Worm (Caenorhabditis elegans) whole organism, L4 larva: ENCODE measurements around the gene R03G8.6.

Experiments
- D1046.2 ChIP-seq: fragments of 200-800 bp; sonication (Bioruptor generic); IDR thresholded peaks from 2 replicates; pipeline ENCODE4 v1.3.6; 2022; ENCODE audit warnings: missing genetic modification characterization, missing compliant biosample characterization
- F44E2.7 ChIP-seq: fragments of 200-800 bp; sonication (Bioruptor generic); IDR thresholded peaks from 2 replicates; pipeline ENCODE4 v2.1.2; 2022; ENCODE audit warnings: missing genetic modification characterization, missing compliant biosample characterization
- T20F7.1 ChIP-seq: fragments of 200-800 bp; sonication (Bioruptor generic); optimal IDR thresholded peaks from 2 replicates; lab custom pipeline; 2018; ENCODE audit warnings: mild to moderate bottlenecking, missing genetic modification characterization, missing compliant biosample characterization
- T26A8.4 ChIP-seq: fragments of 200-800 bp; sonication (Bioruptor generic); IDR thresholded peaks from 2 replicates; pipeline ENCODE4 v1.3.6; 2022; ENCODE audit warnings: missing genetic modification characterization, missing compliant biosample characterization
- Y48G9A.11 ChIP-seq: fragments of 200-800 bp; sonication (Bioruptor generic); IDR thresholded peaks from 2 replicates; pipeline ENCODE4 v1.3.6; 2022; ENCODE audit warnings: missing genetic modification reagents, missing genetic modification characterization, missing compliant biosample characterization
- Y5F2A.4 ChIP-seq: fragments of 200-800 bp; sonication (Bioruptor generic); optimal IDR thresholded peaks from 2 replicates; lab custom pipeline; 2018; ENCODE audit warnings: mild to moderate bottlenecking, missing genetic modification characterization, missing compliant biosample characterization
- Y75B8A.6 ChIP-seq: fragments of 200-800 bp; sonication (Bioruptor generic); IDR thresholded peaks from 2 replicates; pipeline ENCODE4 v1.3.6; 2022; ENCODE audit warnings: missing genetic modification reagents, missing genetic modification characterization, missing compliant biosample characterization
- ama-1 ChIP-seq: fragments of 150-350 bp; optimal IDR thresholded peaks from 2 replicates; lab custom pipeline; 2014; ENCODE audit warnings: inconsistent platforms, mixed read lengths
- ceh-20 ChIP-seq: fragments of 200-800 bp; sonication (Bioruptor generic); IDR thresholded peaks from 2 replicates; pipeline ENCODE4 v1.3.6; 2022; ENCODE audit warnings: missing genetic modification reagents, missing genetic modification characterization, missing compliant biosample characterization
- ceh-32 ChIP-seq: sonication (generic microtip); optimal IDR thresholded peaks from 2 replicates; lab custom pipeline; 2016; ENCODE audit warnings: mild to moderate bottlenecking, missing genetic modification characterization, missing compliant biosample characterization; ENCODE audit not compliant: poor library complexity
- ces-1 ChIP-seq: fragments of 150-350 bp; sonication (generic microtip); optimal IDR thresholded peaks from 4 replicates; lab custom pipeline; 2014; ENCODE audit warnings: missing biosample characterization, missing genetic modification reagents, missing genetic modification characterization
- ctbp-1 ChIP-seq: fragments of 200-800 bp; sonication (Bioruptor generic); IDR thresholded peaks from 2 replicates; pipeline ENCODE4 v1.3.6; 2022; ENCODE audit warnings: missing genetic modification reagents, missing genetic modification characterization, missing compliant biosample characterization
- daf-16 ChIP-seq, 3 experiments: sonication (generic microtip); optimal IDR thresholded peaks; 2 replicates each; lab custom pipeline; 2016 to 2017; ENCODE audit warnings: missing genetic modification characterization in 3 of 3, missing genetic modification reagents in 3 of 3, mild to moderate bottlenecking in 2 of 3, missing compliant biosample characterization in 2 of 3, missing biosample characterization in 1 of 3, moderate library complexity in 1 of 3
- daf-8 ChIP-seq: fragments of 200-800 bp; sonication (Bioruptor generic); IDR thresholded peaks from 2 replicates; pipeline ENCODE4 v1.3.6; 2022; ENCODE audit warnings: missing genetic modification characterization, missing compliant biosample characterization
- dmd-8 ChIP-seq: fragments of 200-800 bp; sonication (Bioruptor generic); IDR thresholded peaks from 2 replicates; pipeline ENCODE4 v1.3.6; 2022; ENCODE audit warnings: missing genetic modification characterization, missing compliant biosample characterization
- dve-1 ChIP-seq: sonication (generic microtip); optimal IDR thresholded peaks from 2 replicates; lab custom pipeline; 2017; ENCODE audit warnings: antibody characterized with exemption, mild to moderate bottlenecking, missing genetic modification characterization, missing compliant biosample characterization; ENCODE audit not compliant: insufficient read depth
- fkh-10 ChIP-seq: fragments of 150-350 bp; optimal IDR thresholded peaks from 2 replicates; lab custom pipeline; 2014; ENCODE audit warnings: missing biosample characterization, missing genetic modification reagents, missing genetic modification characterization
- hlh-11 ChIP-seq: fragments of 200-800 bp; sonication (Bioruptor generic); optimal IDR thresholded peaks from 2 replicates; lab custom pipeline; 2018; ENCODE audit warnings: mild to moderate bottlenecking, missing genetic modification characterization, missing compliant biosample characterization
- hlh-30 ChIP-seq: sonication (generic microtip); optimal IDR thresholded peaks from 2 replicates; lab custom pipeline; 2017; ENCODE audit warnings: antibody characterized with exemption, mild to moderate bottlenecking, missing genetic modification characterization, missing compliant biosample characterization; ENCODE audit not compliant: insufficient read depth
- lin-13 ChIP-seq: fragments of 150-350 bp; optimal IDR thresholded peaks from 2 replicates; lab custom pipeline; 2014; ENCODE audit warnings: missing biosample characterization, missing genetic modification reagents, missing genetic modification characterization
- lin-29 ChIP-seq: fragments of 200-800 bp; sonication (Bioruptor generic); IDR thresholded peaks from 2 replicates; pipeline ENCODE4 v1.3.6; 2022; ENCODE audit warnings: missing genetic modification reagents, missing genetic modification characterization, missing compliant biosample characterization
- lin-39 ChIP-seq: fragments of 150-350 bp; optimal IDR thresholded peaks from 2 replicates; lab custom pipeline; 2014; ENCODE audit warnings: missing biosample characterization, missing genetic modification reagents, missing genetic modification characterization
- madf-5 ChIP-seq, 2 experiments: fragments of 200-800 bp; sonication (Bioruptor generic); IDR thresholded peaks; 2 replicates each; pipeline ENCODE4 v1.3.6; 2022; ENCODE audit warnings: missing compliant biosample characterization in 2 of 2, missing genetic modification characterization in 2 of 2
- mdl-1 ChIP-seq, 2 experiments: fragments of 150-350 bp in 1 of 2; sonication (generic microtip) in 1 of 2; optimal IDR thresholded peaks; 2 replicates each; lab custom pipeline; 2014 to 2017; ENCODE audit warnings: missing biosample characterization in 2 of 2, missing genetic modification characterization in 2 of 2
- mdt-29 ChIP-seq: fragments of 200-800 bp; sonication (Bioruptor generic); IDR thresholded peaks from 2 replicates; pipeline ENCODE4 v1.3.6; 2022; ENCODE audit warnings: missing genetic modification reagents, missing genetic modification characterization, missing compliant biosample characterization
- mep-1 ChIP-seq: fragments of 150-350 bp; sonication (generic microtip); optimal IDR thresholded peaks from 3 replicates; lab custom pipeline; 2014; ENCODE audit warnings: missing biosample characterization, missing genetic modification characterization
- mxl-2 ChIP-seq: fragments of 200-800 bp; sonication (Bioruptor generic); conservative IDR thresholded peaks from 2 replicates; pipeline ENCODE4 v1.3.6; 2022; ENCODE audit warnings: missing genetic modification reagents, missing genetic modification characterization, missing compliant biosample characterization
- mxl-3 ChIP-seq: fragments of 200-800 bp; sonication (Bioruptor generic); optimal IDR thresholded peaks from 2 replicates; lab custom pipeline; 2018; ENCODE audit warnings: mild to moderate bottlenecking, missing genetic modification characterization, missing compliant biosample characterization
- nhr-11 ChIP-seq: fragments of 150-350 bp; optimal IDR thresholded peaks from 2 replicates; lab custom pipeline; 2014; ENCODE audit warnings: missing biosample characterization, missing genetic modification characterization
- nhr-237 ChIP-seq: sonication (generic microtip); optimal IDR thresholded peaks from 2 replicates; lab custom pipeline; 2017; ENCODE audit warnings: missing biosample characterization, missing genetic modification characterization
- nhr-41 ChIP-seq: fragments of 200-800 bp; sonication (Bioruptor generic); IDR thresholded peaks from 2 replicates; pipeline ENCODE4 v1.3.6; 2022; ENCODE audit warnings: missing genetic modification reagents, missing genetic modification characterization, missing compliant biosample characterization
- nhr-42 ChIP-seq: fragments of 200-800 bp; sonication (Bioruptor generic); IDR thresholded peaks from 2 replicates; pipeline ENCODE4 v1.3.6; 2022; ENCODE audit warnings: missing genetic modification characterization, missing compliant biosample characterization
- nhr-48 ChIP-seq: sonication (generic microtip); optimal IDR thresholded peaks from 2 replicates; lab custom pipeline; 2016; ENCODE audit warnings: mild to moderate bottlenecking, missing genetic modification characterization, missing compliant biosample characterization
- nhr-77 ChIP-seq: fragments of 150-350 bp; optimal IDR thresholded peaks from 2 replicates; lab custom pipeline; 2014; ENCODE audit warnings: missing biosample characterization, missing genetic modification characterization
- pha-4 ChIP-seq, 2 experiments: fragments of 150-350 bp in 1 of 2; fragments of 200-800 bp in 1 of 2; sonication (Bioruptor generic) in 1 of 2; IDR thresholded peaks in 1 of 2; optimal IDR thresholded peaks in 1 of 2; 2 replicates each; pipeline versions ENCODE4 v1.3.6 to Lab custom; 2014 to 2022; ENCODE audit warnings: missing genetic modification characterization in 2 of 2, missing genetic modification reagents in 2 of 2, missing biosample characterization in 1 of 2, missing compliant biosample characterization in 1 of 2
- php-3 ChIP-seq: fragments of 200-800 bp; sonication (Bioruptor generic); IDR thresholded peaks from 2 replicates; pipeline ENCODE4 v1.3.6; 2022; ENCODE audit warnings: missing genetic modification reagents, missing genetic modification characterization, missing compliant biosample characterization
- saeg-2 ChIP-seq: fragments of 200-800 bp; sonication (Bioruptor generic); IDR thresholded peaks from 2 replicates; pipeline ENCODE4 v1.3.6; 2022; ENCODE audit warnings: missing genetic modification reagents, missing genetic modification characterization, missing compliant biosample characterization
- set-16 ChIP-seq: fragments of 200-800 bp; sonication (Bioruptor generic); IDR thresholded peaks from 2 replicates; pipeline ENCODE4 v1.3.6; 2022; ENCODE audit warnings: missing genetic modification reagents, missing genetic modification characterization, missing compliant biosample characterization
- skn-1 ChIP-seq: fragments of 150-350 bp; optimal IDR thresholded peaks from 2 replicates; lab custom pipeline; 2014; ENCODE audit warnings: missing biosample characterization, missing genetic modification characterization
- snpc-4 ChIP-seq: fragments of 150-350 bp; optimal IDR thresholded peaks from 2 replicates; lab custom pipeline; 2014; ENCODE audit warnings: missing biosample characterization, missing genetic modification characterization
- spr-3 ChIP-seq: fragments of 200-800 bp; sonication (Bioruptor generic); optimal IDR thresholded peaks from 2 replicates; lab custom pipeline; 2018; ENCODE audit warnings: mild to moderate bottlenecking, missing genetic modification characterization, missing compliant biosample characterization
- tra-1 ChIP-seq: fragments of 200-800 bp; sonication (Bioruptor generic); IDR thresholded peaks from 2 replicates; pipeline ENCODE4 v1.3.6; 2022; ENCODE audit warnings: missing genetic modification reagents, missing genetic modification characterization, missing compliant biosample characterization
- unc-39 ChIP-seq: sonication (generic microtip); optimal IDR thresholded peaks from 2 replicates; lab custom pipeline; 2017; ENCODE audit warnings: missing biosample characterization, missing genetic modification characterization
- unc-62 ChIP-seq, 3 experiments: fragments of 150-350 bp in 1 of 3; sonication (generic microtip); optimal IDR thresholded peaks in 2 of 3; peaks in 1 of 3; 1 replicate in 1 of 3; 2 replicates in 2 of 3; lab custom pipeline; 2014 to 2017; ENCODE audit warnings: missing biosample characterization in 3 of 3, missing genetic modification characterization in 3 of 3, missing genetic modification reagents in 3 of 3, missing genotype in 1 of 3
- vab-7 ChIP-seq: fragments of 200-800 bp; sonication (Bioruptor generic); IDR thresholded peaks from 2 replicates; pipeline ENCODE4 v1.3.6; 2022; ENCODE audit warnings: missing genetic modification reagents, missing genetic modification characterization, missing compliant biosample characterization
- zfp-2 ChIP-seq: sonication (generic microtip); optimal IDR thresholded peaks from 2 replicates; lab custom pipeline; 2016; ENCODE audit warnings: mild to moderate bottlenecking, missing genetic modification characterization, missing compliant biosample characterization
- zfp-3 ChIP-seq: fragments of 200-800 bp; sonication (Bioruptor generic); conservative IDR thresholded peaks from 2 replicates; pipeline ENCODE4 v1.3.6; 2022; ENCODE audit warnings: missing genetic modification reagents, missing genetic modification characterization, missing compliant biosample characterization
- ztf-7 ChIP-seq: fragments of 150-350 bp; optimal IDR thresholded peaks from 2 replicates; lab custom pipeline; 2014; ENCODE audit warnings: missing biosample characterization, missing genetic modification characterization

The R03G8.6 gene

DNA sequence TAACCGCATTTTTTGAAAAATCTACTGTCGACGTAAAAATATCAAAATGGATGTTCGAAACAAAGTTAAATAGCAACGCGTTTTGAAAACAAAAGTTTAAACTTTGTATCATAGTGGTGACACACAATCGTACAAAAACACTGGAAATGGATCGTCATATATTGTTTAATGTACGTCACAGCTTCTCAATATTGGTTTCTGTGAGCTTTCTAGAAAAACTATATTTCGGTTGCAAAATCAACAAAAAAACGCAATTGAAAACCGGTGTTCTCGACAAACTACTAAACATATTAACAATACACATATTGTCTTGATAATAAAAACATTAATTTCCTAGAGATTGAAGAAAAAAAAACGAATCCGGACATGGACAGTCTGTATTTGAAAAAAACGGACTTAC, at the start of gene R03G8.6:
R03G8.6 (minus strand) TSS at position 101 of the 400 bp plus-strand sequence.
- no peak for TF ChIP-seq daf-16 (GFP tag; optimal IDR thresholded peaks at IDR 0.05; lab: Kevin White, UChicago)
- no peak for TF ChIP-seq daf-16 (tag; optimal IDR thresholded peaks at IDR 0.05; lab: Kevin White, UChicago)
- TF ChIP-seq ceh-20 (GFP tag; lab: Robert Waterston, UW): no peak
- no peak for TF ChIP-seq T20F7.1 (GFP tag; lab: Kevin White, UChicago)
- no peak for TF ChIP-seq ama-1
- TF ChIP-seq dmd-8 (GFP tag; lab: Robert Waterston, UW): no peak
- TF ChIP-seq mdt-29 (GFP tag; lab: Robert Waterston, UW): no peak
- TF ChIP-seq nhr-77: no peak
- no peak for TF ChIP-seq nhr-11 (tag; lab: Kevin White, UChicago)
- no peak for TF ChIP-seq mxl-3
- TF ChIP-seq dve-1 (tag; lab: Kevin White, UChicago): no peak
- TF ChIP-seq lin-13 (GFP tag; lab: Kevin White, UChicago): no peak
- no peak for TF ChIP-seq snpc-4
- TF ChIP-seq lin-39: no peak
- no peak for TF ChIP-seq Y5F2A.4 (GFP tag; lab: Kevin White, UChicago)
- no peak for TF ChIP-seq Y48G9A.11 (GFP tag; lab: Robert Waterston, UW)
- TF ChIP-seq ces-1 (GFP tag; lab: Kevin White, UChicago): no peak
- no peak for TF ChIP-seq nhr-42
- no peak for TF ChIP-seq ztf-7 (tag; lab: Kevin White, UChicago)
- TF ChIP-seq saeg-2: no peak
- TF ChIP-seq, all 104 proteins: peak for 0

DNA sequence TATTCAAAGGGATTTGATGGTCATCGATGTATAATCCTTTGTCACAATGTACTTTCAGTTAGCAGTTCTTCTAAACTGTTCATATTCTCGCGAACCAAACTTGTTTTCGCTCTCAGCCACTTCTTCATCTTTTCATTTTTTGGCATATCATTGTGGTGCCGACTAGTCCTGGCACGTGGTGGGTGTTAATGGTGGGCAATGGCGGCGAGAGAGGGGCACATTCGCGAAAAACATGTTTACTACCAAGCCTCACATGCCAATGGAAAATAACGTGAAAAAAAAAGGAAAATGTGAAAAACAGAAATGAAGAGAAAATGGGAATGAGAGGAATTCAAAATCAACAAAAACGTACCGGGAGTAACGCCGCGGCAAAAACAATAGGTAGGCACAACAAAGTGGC, 46.8 kb upstream of the R03G8.6 start:
- TF ChIP-seq lin-29 (GFP tag; lab: Robert Waterston, UW): no peak
- no peak for TF ChIP-seq F44E2.7 (GFP tag; lab: Robert Waterston, UW)
- TF ChIP-seq pha-4 (GFP tag; IDR thresholded peaks at IDR 0.05; lab: Robert Waterston, UW): no peak
- TF ChIP-seq pha-4 (tag; optimal IDR thresholded peaks at IDR 0.05; lab: Kevin White, UChicago): no peak
- TF ChIP-seq nhr-41 (GFP tag; lab: Robert Waterston, UW): no peak
- TF ChIP-seq mdl-1 (tag; optimal IDR thresholded peaks at IDR 0.05; lab: Kevin White, UChicago): peak; percentile 50 to 93
- TF ChIP-seq hlh-11 (tag; lab: Kevin White, UChicago): peak; percentile 45
- no peak for TF ChIP-seq mxl-2 (GFP tag; lab: Robert Waterston, UW)
- TF ChIP-seq zfp-2 (tag; lab: Kevin White, UChicago): no peak
- TF ChIP-seq D1046.2 (GFP tag; lab: Robert Waterston, UW): no peak
- no peak for TF ChIP-seq ctbp-1 (GFP tag; lab: Robert Waterston, UW)
- TF ChIP-seq nhr-11 (tag; lab: Kevin White, UChicago): peak; percentile 44
- no peak for TF ChIP-seq nhr-48 (tag; lab: Kevin White, UChicago)
- TF ChIP-seq tra-1 (GFP tag; lab: Robert Waterston, UW): peak; percentile 30; the same call in 1 of the 2 replicates
- TF ChIP-seq skn-1: no peak
- peak; percentile 57 for TF ChIP-seq mep-1
- TF ChIP-seq fkh-10 (GFP tag; lab: Kevin White, UChicago): peak; percentile 30
- no peak for TF ChIP-seq spr-3 (GFP tag; lab: Kevin White, UChicago)
- no peak for TF ChIP-seq vab-7 (GFP tag; lab: Robert Waterston, UW)
- TF ChIP-seq madf-5 (GFP tag; IDR thresholded peaks at IDR 0.05; lab: Robert Waterston, UW): no peak
- TF ChIP-seq unc-62 (GFP tag; optimal IDR thresholded peaks at IDR 0.05 in 1 of 2; lab: Kevin White, UChicago): peak in 1 of 2 experiments; percentile 94
- no peak for TF ChIP-seq unc-62 (tag; optimal IDR thresholded peaks at IDR 0.05; lab: Kevin White, UChicago)
- TF ChIP-seq Y75B8A.6 (GFP tag; lab: Robert Waterston, UW): no peak
- TF ChIP-seq lin-39: no peak
- no peak for TF ChIP-seq ces-1 (GFP tag; lab: Kevin White, UChicago)
- TF ChIP-seq daf-8: no peak
- no peak for TF ChIP-seq snpc-4
- no peak for TF ChIP-seq ceh-32
- peak; percentile 87 for TF ChIP-seq hlh-30 (tag; lab: Kevin White, UChicago)
- TF ChIP-seq zfp-3 (GFP tag; lab: Robert Waterston, UW): no peak
- peak; percentile 65 for TF ChIP-seq mxl-3
- no peak for TF ChIP-seq set-16 (GFP tag; lab: Robert Waterston, UW)
- no peak for TF ChIP-seq nhr-237
- TF ChIP-seq T26A8.4 (GFP tag; lab: Robert Waterston, UW): no peak
- TF ChIP-seq Y5F2A.4 (GFP tag; lab: Kevin White, UChicago): no peak
- TF ChIP-seq unc-39: no peak
- no peak for TF ChIP-seq php-3
- TF ChIP-seq ztf-7 (tag; lab: Kevin White, UChicago): no peak
